Fruit fly (Drosophila melanogaster) whole organism, embryonic: ENCODE data around the gene Cyp4ac3.

Experiments
- ATbp ChIP-seq: fragments of 200-800 bp; sonication (Bioruptor generic); optimal IDR thresholded peaks from 2 replicates; lab custom pipeline; 2017; ENCODE audit warnings: missing biosample characterization, mild to moderate bottlenecking, missing genetic modification characterization, missing genetic modification reagents
- Atf6 ChIP-seq: fragments of 200-800 bp; sonication (Bioruptor generic); IDR thresholded peaks from 2 replicates; pipeline ENCODE4 v1.3.6; 2022; ENCODE audit warnings: missing biosample characterization, missing genetic modification characterization
- Bdp1 ChIP-seq: fragments of 200-800 bp; sonication (Bioruptor generic); optimal IDR thresholded peaks from 3 replicates; lab custom pipeline; 2016; ENCODE audit warnings: missing biosample characterization, missing genetic modification characterization
- CG10274 ChIP-seq: fragments of 200-800 bp; sonication (Bioruptor generic); optimal IDR thresholded peaks from 3 replicates; lab custom pipeline; 2017; ENCODE audit warnings: missing biosample characterization, mild to moderate bottlenecking, missing genetic modification characterization
- CG10565 ChIP-seq: fragments of 200-800 bp; sonication (Bioruptor generic); optimal IDR thresholded peaks from 3 replicates; lab custom pipeline; 2016; ENCODE audit warnings: missing biosample characterization, mild to moderate bottlenecking, missing genetic modification characterization
- CG11504 ChIP-seq: fragments of 200-800 bp; sonication (Bioruptor generic); optimal IDR thresholded peaks from 3 replicates; lab custom pipeline; 2019; ENCODE audit warnings: missing biosample characterization, mild to moderate bottlenecking, missing genetic modification characterization, moderate library complexity
- CG12769 ChIP-seq: fragments of 200-800 bp; sonication (Bioruptor generic); optimal IDR thresholded peaks from 2 replicates; lab custom pipeline; 2019; ENCODE audit warnings: missing biosample characterization, mild to moderate bottlenecking, missing genetic modification characterization, moderate library complexity
- CG13624 ChIP-seq: fragments of 200-800 bp; sonication (Bioruptor generic); optimal IDR thresholded peaks from 2 replicates; lab custom pipeline; 2016; ENCODE audit warnings: missing biosample characterization, missing genetic modification characterization
- CG14441 ChIP-seq: fragments of 200-800 bp; sonication (Bioruptor generic); IDR thresholded peaks from 2 replicates; pipeline ENCODE4 v1.3.6; 2022; ENCODE audit warnings: missing biosample characterization, missing genetic modification characterization
- CG15073 ChIP-seq: fragments of 200-800 bp; sonication (Bioruptor generic); optimal IDR thresholded peaks from 2 replicates; lab custom pipeline; 2016; ENCODE audit warnings: missing biosample characterization, missing genetic modification characterization
- CG15514 ChIP-seq: fragments of 200-800 bp; sonication (Bioruptor generic); optimal IDR thresholded peaks from 3 replicates; lab custom pipeline; 2017; ENCODE audit warnings: missing biosample characterization, missing genetic modification characterization, mild to moderate bottlenecking, moderate library complexity, missing genetic modification reagents
- CG16779 ChIP-seq: fragments of 200-800 bp; sonication (Bioruptor generic); IDR thresholded peaks from 2 replicates; pipeline ENCODE4 v1.3.6; 2022; ENCODE audit warnings: missing biosample characterization, missing genetic modification characterization
- CG17359 ChIP-seq: fragments of 200-800 bp; sonication (Bioruptor generic); optimal IDR thresholded peaks from 3 replicates; lab custom pipeline; 2018; ENCODE audit warnings: missing biosample characterization, mild to moderate bottlenecking, missing genetic modification characterization, moderate library complexity
- CG2120 ChIP-seq: fragments of 200-800 bp; sonication (Bioruptor generic); optimal IDR thresholded peaks from 3 replicates; lab custom pipeline; 2016; ENCODE audit warnings: missing biosample characterization, missing genetic modification characterization
- CG34376 ChIP-seq: fragments of 200-800 bp; sonication (Bioruptor generic); optimal IDR thresholded peaks from 2 replicates; lab custom pipeline; 2018; ENCODE audit warnings: missing biosample characterization, mild to moderate bottlenecking, missing genetic modification characterization
- CG34422 ChIP-seq: fragments of 200-800 bp; sonication (Bioruptor generic); IDR thresholded peaks from 3 replicates; pipeline ENCODE4 v1.3.6; 2022; ENCODE audit warnings: missing biosample characterization, missing genetic modification characterization
- CG42726 ChIP-seq: fragments of 200-800 bp; sonication (Bioruptor generic); IDR thresholded peaks from 2 replicates; pipeline ENCODE4 v1.3.6; 2022; ENCODE audit warnings: missing biosample characterization, missing genetic modification characterization; ENCODE audit not compliant: partially characterized antibody
- CG8359 ChIP-seq: fragments of 200-800 bp; sonication (Bioruptor generic); optimal IDR thresholded peaks from 2 replicates; lab custom pipeline; 2017; ENCODE audit warnings: missing biosample characterization, mild to moderate bottlenecking, missing genetic modification characterization, borderline replicate concordance
- CG9609 ChIP-seq: fragments of 200-800 bp; sonication (Bioruptor generic); optimal IDR thresholded peaks from 3 replicates; lab custom pipeline; 2016; ENCODE audit warnings: missing biosample characterization, missing genetic modification characterization
- D ChIP-seq, 2 experiments: fragments of 200-800 bp in 1 of 2; fragments of >200 bp in 1 of 2; sonication (Bioruptor generic) in 1 of 2; optimal IDR thresholded peaks; 2 replicates in 1 of 2; 3 replicates in 1 of 2; lab custom pipeline; 2017; ENCODE audit warnings: mild to moderate bottlenecking in 1 of 2, missing biosample characterization in 1 of 2, missing genetic modification characterization in 1 of 2, missing genetic modification reagents in 1 of 2
- Drgx ChIP-seq: fragments of 200-800 bp; sonication (Bioruptor generic); IDR thresholded peaks from 2 replicates; pipeline ENCODE4 v1.3.6; 2022; ENCODE audit warnings: missing biosample characterization, missing genetic modification characterization
- ERR ChIP-seq: fragments of 200-800 bp; sonication (Bioruptor generic); optimal IDR thresholded peaks from 2 replicates; lab custom pipeline; 2016; ENCODE audit warnings: missing biosample characterization, missing genetic modification characterization
- Gsc ChIP-seq: fragments of 200-800 bp; sonication (Bioruptor generic); IDR thresholded peaks from 2 replicates; pipeline ENCODE4 v1.3.6; 2022; ENCODE audit warnings: missing biosample characterization, missing genetic modification characterization
- HLH3B ChIP-seq: fragments of 200-800 bp; sonication (Bioruptor generic); IDR thresholded peaks from 2 replicates; pipeline ENCODE4 v1.3.6; 2022; ENCODE audit warnings: missing biosample characterization, missing genetic modification characterization
- Meics ChIP-seq: fragments of 200-800 bp; sonication (Bioruptor generic); optimal IDR thresholded peaks from 2 replicates; lab custom pipeline; 2017; ENCODE audit warnings: missing biosample characterization, mild to moderate bottlenecking, missing genetic modification characterization
- Opbp ChIP-seq: fragments of 200-800 bp; sonication (Bioruptor generic); IDR thresholded peaks from 3 replicates; pipeline ENCODE4 v1.3.6; 2022; ENCODE audit warnings: missing biosample characterization, missing genetic modification characterization; ENCODE audit not compliant: partially characterized antibody
- Ptx1 ChIP-seq: fragments of 200-800 bp; sonication (Bioruptor generic); IDR thresholded peaks from 2 replicates; pipeline ENCODE4 v1.3.6; 2022; ENCODE audit warnings: missing biosample characterization, missing genetic modification characterization
- Spps ChIP-seq: fragments of 200-800 bp; sonication (Bioruptor generic); optimal IDR thresholded peaks from 2 replicates; lab custom pipeline; 2018; ENCODE audit warnings: missing biosample characterization, mild to moderate bottlenecking, missing genetic modification characterization
- Sry-δ ChIP-seq: fragments of 200-800 bp; sonication (Bioruptor generic); optimal IDR thresholded peaks from 2 replicates; lab custom pipeline; 2016; ENCODE audit warnings: missing biosample characterization, missing genetic modification characterization
- Ssrp ChIP-seq: fragments of 200-800 bp; sonication (Bioruptor generic); optimal IDR thresholded peaks from 2 replicates; lab custom pipeline; 2018; ENCODE audit warnings: missing biosample characterization, mild to moderate bottlenecking, missing genetic modification characterization, moderate library complexity
- ato ChIP-seq: fragments of 200-800 bp; sonication (Bioruptor generic); IDR thresholded peaks from 2 replicates; pipeline ENCODE4 v1.3.6; 2022; ENCODE audit warnings: missing biosample characterization, missing genetic modification characterization; ENCODE audit not compliant: partially characterized antibody
- bab2 ChIP-seq: fragments of 200-800 bp; sonication (Bioruptor generic); optimal IDR thresholded peaks from 2 replicates; lab custom pipeline; 2016; ENCODE audit warnings: missing biosample characterization, missing genetic modification characterization
- cas ChIP-seq: fragments of 200-800 bp; sonication (Bioruptor generic); IDR thresholded peaks from 2 replicates; pipeline ENCODE4 v1.3.6; 2022; ENCODE audit warnings: missing biosample characterization, missing genetic modification characterization
- cwo ChIP-seq: fragments of 200-800 bp; sonication (Bioruptor generic); optimal IDR thresholded peaks from 3 replicates; lab custom pipeline; 2017; ENCODE audit warnings: missing biosample characterization, missing genetic modification characterization, mild to moderate bottlenecking, moderate library complexity, missing genetic modification reagents
- dmrt99B ChIP-seq: fragments of 200-800 bp; sonication (Bioruptor generic); optimal IDR thresholded peaks from 2 replicates; lab custom pipeline; 2018; ENCODE audit warnings: missing biosample characterization, mild to moderate bottlenecking, missing genetic modification characterization, moderate library complexity
- dysf ChIP-seq: fragments of 200-800 bp; sonication (Bioruptor generic); IDR thresholded peaks from 3 replicates; pipeline ENCODE4 v1.3.6; 2022; ENCODE audit warnings: missing biosample characterization, missing genetic modification characterization
- eyg ChIP-seq: fragments of 200-800 bp; sonication (Bioruptor generic); optimal IDR thresholded peaks from 3 replicates; lab custom pipeline; 2016; ENCODE audit warnings: missing biosample characterization, missing genetic modification characterization
- grn ChIP-seq: fragments of 200-800 bp; sonication (Bioruptor generic); optimal IDR thresholded peaks from 3 replicates; lab custom pipeline; 2017; ENCODE audit warnings: missing biosample characterization, missing genetic modification characterization
- knrl ChIP-seq: fragments of 200-800 bp; sonication (Bioruptor generic); IDR thresholded peaks from 3 replicates; pipeline ENCODE4 v1.3.6; 2022; ENCODE audit warnings: missing biosample characterization, missing genetic modification characterization; ENCODE audit not compliant: partially characterized antibody
- lab ChIP-seq: fragments of 200-800 bp; sonication (Bioruptor generic); optimal IDR thresholded peaks from 3 replicates; lab custom pipeline; 2017; ENCODE audit warnings: missing biosample characterization, missing genetic modification characterization, mild to moderate bottlenecking, moderate library complexity, missing genetic modification reagents
- nau ChIP-seq: fragments of 200-800 bp; sonication (Bioruptor generic); optimal IDR thresholded peaks from 3 replicates; lab custom pipeline; 2017; ENCODE audit warnings: missing biosample characterization, mild to moderate bottlenecking, missing genetic modification characterization, missing genetic modification reagents
- tgo ChIP-seq: fragments of 200-800 bp; sonication (Bioruptor generic); IDR thresholded peaks from 3 replicates; pipeline ENCODE4 v1.3.6; 2022; ENCODE audit warnings: missing biosample characterization, missing genetic modification characterization
- tin ChIP-seq: fragments of 200-800 bp; sonication (Bioruptor generic); optimal IDR thresholded peaks from 3 replicates; lab custom pipeline; 2016; ENCODE audit warnings: missing biosample characterization, missing genetic modification characterization
- unc-4 ChIP-seq: fragments of 200-800 bp; sonication (Bioruptor generic); IDR thresholded peaks from 2 replicates; pipeline ENCODE4 v1.3.6; 2022; ENCODE audit warnings: missing biosample characterization, missing genetic modification characterization; ENCODE audit not compliant: partially characterized antibody
- vfl ChIP-seq: fragments of 200-800 bp; sonication (Bioruptor generic); optimal IDR thresholded peaks from 2 replicates; lab custom pipeline; 2016; ENCODE audit warnings: missing biosample characterization, missing genetic modification characterization
- wdn ChIP-seq: fragments of 200-800 bp; sonication (Bioruptor generic); IDR thresholded peaks from 2 replicates; pipeline ENCODE4 v1.3.6; 2022; ENCODE audit warnings: missing biosample characterization, missing genetic modification characterization
- yki ChIP-seq: fragments of >200 bp; optimal IDR thresholded peaks from 3 replicates; lab custom pipeline; 2018
- zfh2 ChIP-seq: fragments of 200-800 bp; sonication (Bioruptor generic); optimal IDR thresholded peaks from 2 replicates; lab custom pipeline; 2016; ENCODE audit warnings: missing biosample characterization, missing genetic modification characterization

Cyp4ac3 gene

dm6 chr2L:5224724-5225319, 43.5 kb upstream of the Cyp4ac3 start (continued):
- TF ChIP-seq CG8359 (GFP tag; lab: Kevin White, UChicago) (peak; percentile 25), D (optimal IDR thresholded peaks at IDR 0.05; lab: Kevin White, UChicago) (no peak), D (GFP tag; optimal IDR thresholded peaks at IDR 0.05; lab: Kevin White, UChicago) (no peak), lab (GFP tag; lab: Kevin White, UChicago) (peak; percentile 28), CG34376 (peak; percentile 15), ATbp (no peak), CG12769 (tag; lab: Kevin White, UChicago) (peak; percentile 19), Spps (tag; lab: Kevin White, UChicago) (no peak), Atf6 (GFP tag; lab: Robert Waterston, UW) (peak; percentile 48; the same call in 1 of the 2 replicates), CG10274 (peak; percentile 18), Drgx (GFP tag; lab: Robert Waterston, UW) (peak; percentile 29; the same call in 1 of the 2 replicates), CG17359 (tag; lab: Kevin White, UChicago) (no peak), ato (GFP tag; lab: Robert Waterston, UW) (no peak), grn (GFP tag; lab: Kevin White, UChicago) (no peak), bab2 (GFP tag; lab: Kevin White, UChicago) (peak; percentile 1), knrl (GFP tag; lab: Robert Waterston, UW) (no peak), dysf (peak; percentile 48; the same call in 2 of the 3 replicates), CG42726 (no peak), unc-4 (GFP tag; lab: Robert Waterston, UW) (no peak), CG15073 (GFP tag; lab: Kevin White, UChicago) (no peak), CG15514 (GFP tag; lab: Kevin White, UChicago) (peak; percentile 16), CG2120 (GFP tag; lab: Kevin White, UChicago) (peak; percentile 30), Bdp1 (no peak), CG14441 (GFP tag; lab: Robert Waterston, UW) (0 out of 2 replicates have a peak, but pooled peaks have one; percentile 19), tin (GFP tag; lab: Kevin White, UChicago) (no peak), HLH3B (0 out of 2 replicates have a peak, but pooled peaks have one; percentile 35), Opbp (GFP tag; lab: Robert Waterston, UW) (no peak)

- TF ChIP-seq CG11504 (tag; lab: Kevin White, UChicago) (peak; percentile 64), wdn (GFP tag; lab: Robert Waterston, UW) (0 out of 2 replicates have a peak, but pooled peaks have one; percentile 34), Ssrp (tag; lab: Kevin White, UChicago) (no peak), zfh2 (GFP tag; lab: Kevin White, UChicago) (peak; percentile 26), cwo (peak; percentile 76), eyg (GFP tag; lab: Kevin White, UChicago) (no peak), CG13624 (peak; percentile 49), CG9609 (GFP tag; lab: Kevin White, UChicago) (peak; percentile 20), Ptx1 (GFP tag; lab: Robert Waterston, UW) (peak; percentile 70), tgo (GFP tag; lab: Robert Waterston, UW) (peak; percentile 34; the same call in 2 of the 3 replicates), CG12769 (tag; lab: Kevin White, UChicago) (peak; percentile 60), Meics (GFP tag; lab: Kevin White, UChicago) (peak; percentile 36), nau (peak; percentile 3), Gsc (GFP tag; lab: Robert Waterston, UW) (no peak), ERR (GFP tag; lab: Kevin White, UChicago) (peak; percentile 3), CG10565 (GFP tag; lab: Kevin White, UChicago) (no peak), Sry-δ (GFP tag; lab: Kevin White, UChicago) (no peak), vfl (GFP tag; lab: Kevin White, UChicago) (peak; percentile 12), dmrt99B (tag; lab: Kevin White, UChicago) (peak; percentile 13), cas (GFP tag; lab: Robert Waterston, UW) (no peak), CG16779 (GFP tag; lab: Robert Waterston, UW) (peak; percentile 23; the same call in 1 of the 2 replicates), yki (lab: Kevin White, UChicago) (no peak), CG34422 (GFP tag; lab: Robert Waterston, UW) (0 out of 3 replicates have a peak, but pooled peaks have one; percentile 35), ATbp (peak; percentile 7)
Measured at dm6 chr2L:5225547-5226213, 42.6 kb upstream of the Cyp4ac3 start.
